Worm (Caenorhabditis elegans) whole organism, L2 larva: ENCODE measurements around the gene Y71H2AM.20.

Experiments
- F13H6.1 ChIP-seq: sonication (generic microtip); optimal IDR thresholded peaks from 2 replicates; lab custom pipeline; 2016; ENCODE audit warnings: missing genetic modification characterization, missing compliant biosample characterization
- ZK546.5 ChIP-seq: sonication (generic microtip); optimal IDR thresholded peaks from 2 replicates; lab custom pipeline; 2017; ENCODE audit warnings: missing biosample characterization, missing genetic modification characterization
- blmp-1 ChIP-seq: sonication (generic microtip); optimal IDR thresholded peaks from 2 replicates; lab custom pipeline; 2017; ENCODE audit warnings: missing genetic modification characterization, mild to moderate bottlenecking, missing compliant biosample characterization, antibody characterized with exemption, moderate library complexity; ENCODE audit not compliant: insufficient read depth
- crh-2 ChIP-seq: sonication (generic microtip); optimal IDR thresholded peaks from 2 replicates; lab custom pipeline; 2017; ENCODE audit warnings: missing biosample characterization, missing genetic modification characterization
- lin-13 ChIP-seq: fragments of 150-350 bp; optimal IDR thresholded peaks from 2 replicates; lab custom pipeline; 2014; ENCODE audit warnings: missing biosample characterization, missing genetic modification reagents, missing genetic modification characterization
- lin-39 ChIP-seq: fragments of 150-350 bp; optimal IDR thresholded peaks from 2 replicates; lab custom pipeline; 2014; ENCODE audit warnings: missing biosample characterization, missing genetic modification reagents, missing genetic modification characterization
- mdl-1 ChIP-seq, 2 experiments: fragments of 150-350 bp in 1 of 2; sonication (generic microtip) in 1 of 2; optimal IDR thresholded peaks; 2 replicates each; lab custom pipeline; 2017; ENCODE audit warnings: missing biosample characterization in 2 of 2, missing genetic modification characterization in 2 of 2
- nhr-10 ChIP-seq: sonication (generic microtip); optimal IDR thresholded peaks from 2 replicates; lab custom pipeline; 2017; ENCODE audit warnings: missing biosample characterization, missing genetic modification characterization
- nhr-237 ChIP-seq: fragments of 150-350 bp; optimal IDR thresholded peaks from 2 replicates; lab custom pipeline; 2014; ENCODE audit warnings: missing biosample characterization, missing genetic modification characterization
- nhr-77 ChIP-seq: fragments of 150-350 bp; optimal IDR thresholded peaks from 2 replicates; lab custom pipeline; 2014; ENCODE audit warnings: missing biosample characterization, missing genetic modification characterization
- sem-4 ChIP-seq: fragments of 150-350 bp; optimal IDR thresholded peaks from 2 replicates; lab custom pipeline; 2014; ENCODE audit warnings: missing biosample characterization, missing genetic modification reagents, missing genetic modification characterization
- sma-9 ChIP-seq, 2 experiments: fragments of 150-350 bp in 1 of 2; sonication (generic microtip) in 1 of 2; optimal IDR thresholded peaks; 2 replicates each; lab custom pipeline; 2014 to 2016; ENCODE audit warnings: missing genetic modification characterization in 2 of 2, mild to moderate bottlenecking in 1 of 2, missing biosample characterization in 1 of 2, missing compliant biosample characterization in 1 of 2, missing genetic modification reagents in 1 of 2, moderate library complexity in 1 of 2
- unc-62 ChIP-seq: fragments of 150-350 bp; optimal IDR thresholded peaks from 2 replicates; lab custom pipeline; 2014; ENCODE audit warnings: missing biosample characterization, missing genetic modification reagents, missing genetic modification characterization
- ztf-4 ChIP-seq: fragments of 150-350 bp; optimal IDR thresholded peaks from 2 replicates; lab custom pipeline; 2014; ENCODE audit warnings: missing biosample characterization, missing genetic modification characterization

DNA sequence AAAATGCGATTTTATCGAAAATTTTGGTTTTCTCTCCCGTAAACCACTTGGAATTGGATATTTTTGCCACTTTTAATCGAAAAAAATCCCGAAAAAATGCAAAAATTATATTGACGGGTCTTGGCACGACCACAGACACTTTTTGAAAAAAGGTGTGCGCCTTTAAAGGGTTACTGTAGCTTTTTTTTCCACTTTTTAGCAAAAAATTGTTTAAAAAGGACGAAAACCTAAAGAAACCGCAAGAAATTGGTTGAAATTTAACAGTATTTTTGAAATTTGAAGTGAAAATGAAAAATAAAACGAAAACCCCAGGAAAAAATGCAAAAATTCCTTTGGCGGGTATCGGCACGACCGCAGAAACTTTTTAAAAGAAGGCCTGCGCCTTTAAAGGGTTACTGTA, 3.9 kb downstream of the Y71H2AM.20 start:
- TF ChIP-seq sem-4 (no peak), lin-39 (tag; lab: Kevin White, UChicago) (no peak), ZK546.5 (tag; lab: Kevin White, UChicago) (no peak), blmp-1 (tag; lab: Kevin White, UChicago) (no peak), nhr-77 (tag; lab: Kevin White, UChicago) (no peak), F13H6.1 (tag; lab: Kevin White, UChicago) (no peak), nhr-10 (tag; lab: Kevin White, UChicago) (no peak), sma-9 (GFP tag; optimal IDR thresholded peaks at IDR 0.05; lab: Kevin White, UChicago) (no peak), sma-9 (tag; optimal IDR thresholded peaks at IDR 0.05; lab: Kevin White, UChicago) (no peak), unc-62 (no peak), ztf-4 (tag; lab: Kevin White, UChicago) (no peak), mdl-1 (tag; optimal IDR thresholded peaks at IDR 0.05; lab: Kevin White, UChicago) (no peak), lin-13 (GFP tag; lab: Kevin White, UChicago) (no peak), crh-2 (tag; lab: Kevin White, UChicago) (no peak), nhr-237 (tag; lab: Kevin White, UChicago) (no peak)
